Fruit fly (Drosophila melanogaster) whole organism, embryonic: ENCODE results near the gene CG31816.

Source experiments
- ATbp ChIP-seq: fragments of 200-800 bp; sonication (Bioruptor generic); optimal IDR thresholded peaks from 2 replicates; lab custom pipeline; 2017; ENCODE audit warnings: missing biosample characterization, mild to moderate bottlenecking, missing genetic modification characterization, missing genetic modification reagents
- B-H2 ChIP-seq: fragments of 200-800 bp; sonication (Bioruptor generic); optimal IDR thresholded peaks from 2 replicates; lab custom pipeline; 2018; ENCODE audit warnings: missing biosample characterization, mild to moderate bottlenecking, missing genetic modification characterization
- CG10366 ChIP-seq: fragments of 200-800 bp; sonication (Bioruptor generic); IDR thresholded peaks from 2 replicates; pipeline ENCODE4 v1.3.6; 2022; ENCODE audit warnings: missing biosample characterization, missing genetic modification characterization
- CG10462 ChIP-seq: fragments of 200-800 bp; sonication (Bioruptor generic); optimal IDR thresholded peaks from 2 replicates; lab custom pipeline; 2016; ENCODE audit warnings: missing biosample characterization, missing genetic modification characterization
- CG10654 ChIP-seq: fragments of 200-800 bp; sonication (Bioruptor generic); optimal IDR thresholded peaks from 2 replicates; lab custom pipeline; 2016; ENCODE audit warnings: missing biosample characterization, missing genetic modification characterization
- CG11247 ChIP-seq: fragments of 200-800 bp; sonication (Bioruptor generic); IDR thresholded peaks from 2 replicates; pipeline ENCODE4 v1.3.6; 2022; ENCODE audit warnings: missing biosample characterization, missing genetic modification characterization
- CG11723 ChIP-seq: fragments of 200-800 bp; sonication (Bioruptor generic); optimal IDR thresholded peaks from 2 replicates; lab custom pipeline; 2017; ENCODE audit warnings: missing biosample characterization, mild to moderate bottlenecking, missing genetic modification characterization
- CG12219 ChIP-seq: fragments of 200-800 bp; sonication (Bioruptor generic); optimal IDR thresholded peaks from 3 replicates; lab custom pipeline; 2018; ENCODE audit warnings: missing biosample characterization, mild to moderate bottlenecking, missing genetic modification characterization
- CG12236 ChIP-seq: fragments of 200-800 bp; sonication (Bioruptor generic); optimal IDR thresholded peaks from 2 replicates; lab custom pipeline; 2016; ENCODE audit warnings: missing biosample characterization, missing genetic modification characterization
- CG13123 ChIP-seq: fragments of 200-800 bp; sonication (Bioruptor generic); optimal IDR thresholded peaks from 2 replicates; lab custom pipeline; 2016; ENCODE audit warnings: missing biosample characterization, missing genetic modification characterization
- CG14667 ChIP-seq: fragments of 200-800 bp; sonication (Bioruptor generic); IDR thresholded peaks from 2 replicates; pipeline ENCODE4 v1.3.6; 2022; ENCODE audit warnings: missing biosample characterization, missing genetic modification characterization
- CG16863 ChIP-seq: fragments of 200-800 bp; sonication (Bioruptor generic); optimal IDR thresholded peaks from 3 replicates; lab custom pipeline; 2016; ENCODE audit warnings: missing biosample characterization, missing genetic modification characterization
- CG17359 ChIP-seq: fragments of 200-800 bp; sonication (Bioruptor generic); optimal IDR thresholded peaks from 3 replicates; lab custom pipeline; 2018; ENCODE audit warnings: missing biosample characterization, mild to moderate bottlenecking, missing genetic modification characterization, moderate library complexity
- CG17361 ChIP-seq: fragments of 200-800 bp; sonication (Bioruptor generic); IDR thresholded peaks from 3 replicates; pipeline ENCODE4 v1.3.6; 2022; ENCODE audit warnings: missing biosample characterization, missing genetic modification characterization
- CG17568 ChIP-seq: fragments of 200-800 bp; sonication (Bioruptor generic); optimal IDR thresholded peaks from 2 replicates; lab custom pipeline; 2018; ENCODE audit warnings: missing biosample characterization, mild to moderate bottlenecking, missing genetic modification characterization, moderate library complexity
- CG18619 ChIP-seq: fragments of 200-800 bp; sonication (Bioruptor generic); optimal IDR thresholded peaks from 3 replicates; lab custom pipeline; 2017; ENCODE audit warnings: missing biosample characterization, mild to moderate bottlenecking, missing genetic modification characterization
- CG2116 ChIP-seq: fragments of 200-800 bp; sonication (Bioruptor generic); optimal IDR thresholded peaks from 3 replicates; lab custom pipeline; 2018; ENCODE audit warnings: missing biosample characterization, mild to moderate bottlenecking, missing genetic modification characterization
- CG32767 ChIP-seq: fragments of 200-800 bp; sonication (Bioruptor generic); IDR thresholded peaks from 2 replicates; pipeline ENCODE4 v1.3.6; 2022; ENCODE audit warnings: missing biosample characterization, missing genetic modification characterization
- CG33213 ChIP-seq: fragments of 200-800 bp; sonication (Bioruptor generic); optimal IDR thresholded peaks from 3 replicates; lab custom pipeline; 2016; ENCODE audit warnings: missing biosample characterization, missing genetic modification characterization
- CG34422 ChIP-seq: fragments of 200-800 bp; sonication (Bioruptor generic); IDR thresholded peaks from 3 replicates; pipeline ENCODE4 v1.3.6; 2022; ENCODE audit warnings: missing biosample characterization, missing genetic modification characterization
- CG43689 ChIP-seq: fragments of 200-800 bp; sonication (Bioruptor generic); IDR thresholded peaks from 2 replicates; pipeline ENCODE4 v1.3.6; 2022; ENCODE audit warnings: missing biosample characterization, missing genetic modification characterization
- CG4617 ChIP-seq: fragments of 200-800 bp; sonication (Bioruptor generic); optimal IDR thresholded peaks from 3 replicates; lab custom pipeline; 2016; ENCODE audit warnings: missing biosample characterization, missing genetic modification characterization, borderline replicate concordance
- CG4730 ChIP-seq: fragments of 200-800 bp; sonication (Bioruptor generic); IDR thresholded peaks from 2 replicates; pipeline ENCODE4 v1.3.6; 2022; ENCODE audit warnings: missing biosample characterization, missing genetic modification characterization
- CG6654 ChIP-seq: fragments of 200-800 bp; sonication (Bioruptor generic); optimal IDR thresholded peaks from 2 replicates; lab custom pipeline; 2017; ENCODE audit warnings: missing biosample characterization, mild to moderate bottlenecking, missing genetic modification characterization
- CG8089 ChIP-seq: fragments of 200-800 bp; sonication (Bioruptor generic); optimal IDR thresholded peaks from 3 replicates; lab custom pipeline; 2016; ENCODE audit warnings: missing biosample characterization, missing genetic modification characterization
- CG8478 ChIP-seq: fragments of >200 bp; optimal IDR thresholded peaks from 2 replicates; lab custom pipeline; 2018
- Camta ChIP-seq: fragments of 200-800 bp; sonication (Bioruptor generic); optimal IDR thresholded peaks from 2 replicates; lab custom pipeline; 2016; ENCODE audit warnings: missing biosample characterization, missing genetic modification characterization
- Deaf1 ChIP-seq: fragments of 200-800 bp; optimal IDR thresholded peaks from 3 replicates; lab custom pipeline; 2019; ENCODE audit warnings: missing biosample characterization, mild to moderate bottlenecking, missing genetic modification characterization, moderate library complexity
- Dip2 ChIP-seq: fragments of 200-800 bp; sonication (Bioruptor generic); IDR thresholded peaks from 2 replicates; pipeline ENCODE4 v1.3.6; 2022; ENCODE audit warnings: missing biosample characterization, missing genetic modification characterization
- Dref ChIP-seq: fragments of 200-800 bp; sonication (Bioruptor generic); IDR thresholded peaks from 2 replicates; pipeline ENCODE4 v1.3.6; 2022; ENCODE audit warnings: missing biosample characterization, missing genetic modification characterization
- Gug ChIP-seq: fragments of 200-800 bp; sonication (Bioruptor generic); IDR thresholded peaks from 4 replicates; pipeline ENCODE4 v1.3.6; 2022; ENCODE audit warnings: missing biosample characterization, missing genetic modification characterization
- Hr51 ChIP-seq, 2 experiments: fragments of 200-800 bp; sonication (Bioruptor generic); optimal IDR thresholded peaks; 2 replicates in 1 of 2; 3 replicates in 1 of 2; lab custom pipeline; 2016 to 2018; ENCODE audit warnings: missing biosample characterization in 2 of 2, missing genetic modification characterization in 2 of 2, mild to moderate bottlenecking in 1 of 2, moderate library complexity in 1 of 2
- Meics ChIP-seq: fragments of 200-800 bp; sonication (Bioruptor generic); optimal IDR thresholded peaks from 2 replicates; lab custom pipeline; 2017; ENCODE audit warnings: missing biosample characterization, mild to moderate bottlenecking, missing genetic modification characterization
- Neu2 ChIP-seq: fragments of 200-800 bp; sonication (Bioruptor generic); optimal IDR thresholded peaks from 3 replicates; lab custom pipeline; 2016; ENCODE audit warnings: missing biosample characterization, missing genetic modification characterization, borderline replicate concordance
- Optix ChIP-seq: fragments of 200-800 bp; sonication (Bioruptor generic); IDR thresholded peaks from 3 replicates; pipeline ENCODE4 v1.3.6; 2022; ENCODE audit warnings: missing biosample characterization, missing genetic modification characterization
- Sin3A ChIP-seq: fragments of >200 bp; optimal IDR thresholded peaks from 2 replicates; lab custom pipeline; 2018
- aop ChIP-seq: fragments of 200-800 bp; sonication (Bioruptor generic); IDR thresholded peaks from 2 replicates; pipeline ENCODE4 v1.3.6; 2022; ENCODE audit warnings: missing biosample characterization, missing genetic modification characterization
- ap ChIP-seq: fragments of 200-800 bp; sonication (Bioruptor generic); IDR thresholded peaks from 2 replicates; pipeline ENCODE4 v1.3.6; 2022; ENCODE audit warnings: missing biosample characterization, missing genetic modification characterization
- cg ChIP-seq: fragments of 200-800 bp; sonication (Bioruptor generic); optimal IDR thresholded peaks from 3 replicates; lab custom pipeline; 2019; ENCODE audit warnings: missing biosample characterization, mild to moderate bottlenecking, missing genetic modification characterization, moderate library complexity
- disco-r ChIP-seq: fragments of 200-800 bp; sonication (Bioruptor generic); optimal IDR thresholded peaks from 2 replicates; lab custom pipeline; 2016; ENCODE audit warnings: missing biosample characterization, missing genetic modification characterization
- eyg ChIP-seq: fragments of 200-800 bp; sonication (Bioruptor generic); optimal IDR thresholded peaks from 3 replicates; lab custom pipeline; 2016; ENCODE audit warnings: missing biosample characterization, missing genetic modification characterization
- her ChIP-seq: fragments of 200-800 bp; sonication (Bioruptor generic); optimal IDR thresholded peaks from 2 replicates; lab custom pipeline; 2016; ENCODE audit warnings: missing biosample characterization, missing genetic modification characterization
- hkb ChIP-seq, 2 experiments: fragments of 200-800 bp in 1 of 2; fragments of >200 bp in 1 of 2; sonication (Bioruptor generic) in 1 of 2; IDR thresholded peaks in 1 of 2; optimal IDR thresholded peaks in 1 of 2; 2 replicates each; pipeline versions ENCODE4 v1.3.6 to Lab custom; 2017 to 2022; ENCODE audit warnings: missing biosample characterization in 1 of 2, missing genetic modification characterization in 1 of 2
- odd ChIP-seq: fragments of 200-800 bp; sonication (Bioruptor generic); optimal IDR thresholded peaks from 2 replicates; lab custom pipeline; 2017; ENCODE audit warnings: missing biosample characterization, mild to moderate bottlenecking, missing genetic modification characterization
- peb ChIP-seq: fragments of 200-800 bp; sonication (Bioruptor generic); IDR thresholded peaks from 2 replicates; pipeline ENCODE4 v1.3.6; 2022; ENCODE audit warnings: missing biosample characterization, missing genetic modification characterization
- slp2 ChIP-seq: fragments of 200-800 bp; sonication (Bioruptor generic); optimal IDR thresholded peaks from 2 replicates; lab custom pipeline; 2016; ENCODE audit warnings: missing biosample characterization, missing genetic modification characterization
- tap ChIP-seq: fragments of 200-800 bp; optimal IDR thresholded peaks from 3 replicates; lab custom pipeline; 2019; ENCODE audit warnings: missing biosample characterization, mild to moderate bottlenecking, missing genetic modification characterization, moderate library complexity
- tll ChIP-seq, 2 experiments: fragments of 200-800 bp in 1 of 2; fragments of >200 bp in 1 of 2; sonication (Bioruptor generic) in 1 of 2; optimal IDR thresholded peaks; 2 replicates each; lab custom pipeline; 2017 to 2019; ENCODE audit warnings: missing biosample characterization in 2 of 2, missing genetic modification characterization in 2 of 2, mild to moderate bottlenecking in 1 of 2, moderate library complexity in 1 of 2
- ttk ChIP-seq: fragments of 200-800 bp; sonication (Bioruptor generic); IDR thresholded peaks from 2 replicates; pipeline ENCODE4 v2.1.2; 2022; ENCODE audit warnings: missing biosample characterization, missing genetic modification characterization
- vfl ChIP-seq: fragments of 200-800 bp; sonication (Bioruptor generic); optimal IDR thresholded peaks from 2 replicates; lab custom pipeline; 2016; ENCODE audit warnings: missing biosample characterization, missing genetic modification characterization
- zen ChIP-seq: fragments of 200-800 bp; sonication (Bioruptor generic); optimal IDR thresholded peaks from 3 replicates; lab custom pipeline; 2018; ENCODE audit warnings: missing biosample characterization, mild to moderate bottlenecking, missing genetic modification characterization, moderate library complexity

Gene CG31816

DNA sequence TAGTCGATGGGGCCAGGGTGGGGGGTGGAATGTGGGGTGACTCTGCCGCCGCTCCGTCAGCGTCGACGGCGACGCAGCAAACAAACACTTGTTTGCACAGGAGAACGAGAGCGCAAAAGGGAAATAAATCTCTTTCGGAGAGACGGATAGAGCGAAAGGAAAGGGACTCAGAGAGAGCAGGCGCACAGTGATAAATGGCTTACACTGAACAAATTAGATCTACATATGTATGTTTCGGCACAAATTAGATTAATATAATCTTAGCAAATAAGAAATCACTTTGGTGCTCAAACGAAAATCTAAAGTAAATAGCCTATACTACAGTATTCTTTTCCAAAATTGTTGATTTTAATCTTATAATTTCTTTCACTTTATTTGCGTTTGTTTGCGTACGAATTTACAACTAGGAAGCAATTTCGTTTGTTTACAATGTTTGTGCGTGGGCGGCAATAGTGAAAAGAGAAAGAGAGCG, 6.6 kb upstream of the CG31816 start (continued):
- TF ChIP-seq CG17361 (GFP tag; lab: Robert Waterston, UW) (peak; percentile 69), CG14667 (GFP tag; lab: Robert Waterston, UW) (peak; percentile 90), CG17359 (tag; lab: Kevin White, UChicago) (peak; percentile 96), ATbp (GFP tag; lab: Kevin White, UChicago) (peak; percentile 95), CG16863 (GFP tag; lab: Kevin White, UChicago) (peak; percentile 88), CG33213 (GFP tag; lab: Kevin White, UChicago) (peak; percentile 68), slp2 (peak; percentile 91), Deaf1 (peak; percentile 69), CG2116 (GFP tag; lab: Kevin White, UChicago) (peak; percentile 70), eyg (GFP tag; lab: Kevin White, UChicago) (peak; percentile 81), CG4617 (GFP tag; lab: Kevin White, UChicago) (peak; percentile 68), CG11723 (GFP tag; lab: Kevin White, UChicago) (peak; percentile 61), Meics (peak; percentile 89), CG18619 (GFP tag; lab: Kevin White, UChicago) (peak; percentile 82), CG43689 (GFP tag; lab: Robert Waterston, UW) (peak; percentile 72), vfl (GFP tag; lab: Kevin White, UChicago) (peak; percentile 60), CG8089 (GFP tag; lab: Kevin White, UChicago) (peak; percentile 87), Neu2 (GFP tag; lab: Kevin White, UChicago) (peak; percentile 49), disco-r (GFP tag; lab: Kevin White, UChicago) (peak; percentile 85), ap (peak; percentile 94), CG6654 (peak; percentile 64), Gug (peak; percentile 83), CG10462 (GFP tag; lab: Kevin White, UChicago) (peak; percentile 87), tll (GFP tag; optimal IDR thresholded peaks at IDR 0.05; lab: Kevin White, UChicago) (peak in 1 of 2 experiments; percentile 81), hkb (optimal IDR thresholded peaks at IDR 0.05; lab: Kevin White, UChicago) (no peak), hkb (GFP tag; IDR thresholded peaks at IDR 0.05; lab: Robert Waterston, UW) (peak; percentile 95), CG13123 (GFP tag; lab: Kevin White, UChicago) (peak; percentile 58), Dip2 (GFP tag; lab: Robert Waterston, UW) (no peak), Optix (GFP tag; lab: Robert Waterston, UW) (peak; percentile 66; the same call in 2 of the 3 replicates), her (peak; percentile 77), ttk (GFP tag; lab: Robert Waterston, UW) (peak; percentile 92), odd (GFP tag; lab: Kevin White, UChicago) (peak; percentile 70), CG10654 (peak; percentile 88), aop (peak; percentile 69; the same call in 1 of the 2 replicates), CG34422 (GFP tag; lab: Robert Waterston, UW) (peak; percentile 96), Dref (GFP tag; lab: Robert Waterston, UW) (no peak), CG32767 (GFP tag; lab: Robert Waterston, UW) (peak; percentile 93), CG4730 (GFP tag; lab: Robert Waterston, UW) (peak; percentile 94), tap (tag; lab: Kevin White, UChicago) (peak; percentile 92), CG10366 (GFP tag; lab: Robert Waterston, UW) (peak; percentile 91), Camta (GFP tag; lab: Kevin White, UChicago) (peak; percentile 91), peb (GFP tag; lab: Robert Waterston, UW) (peak; percentile 91), CG8478 (lab: Kevin White, UChicago) (no peak), Hr51 (GFP tag; optimal IDR thresholded peaks at IDR 0.05; lab: Kevin White, UChicago) (peak; percentile 84 to 90), CG12219 (GFP tag; lab: Kevin White, UChicago) (peak; percentile 88), CG17568 (GFP tag; lab: Kevin White, UChicago) (peak; percentile 91), Sin3A (no peak), cg (GFP tag; lab: Kevin White, UChicago) (peak; percentile 50), B-H2 (peak; percentile 51), CG12236 (GFP tag; lab: Kevin White, UChicago) (peak; percentile 77), zen (tag; lab: Kevin White, UChicago) (peak; percentile 95), CG11247 (peak; percentile 93)
